Worm (Caenorhabditis elegans) whole organism, mixed stage, embryonic: ENCODE measurements around the gene F49H6.17.

Experiments
- M03D4.4 ChIP-seq: sonication (generic microtip); optimal IDR thresholded peaks from 2 replicates; lab custom pipeline; 2017; ENCODE audit warnings: mild to moderate bottlenecking, missing genetic modification characterization, missing compliant biosample characterization
- bed-3 ChIP-seq: fragments of 200-800 bp; sonication (Bioruptor generic); optimal IDR thresholded peaks from 3 replicates; lab custom pipeline; 2018; ENCODE audit warnings: mild to moderate bottlenecking, missing genetic modification characterization, moderate library complexity, missing compliant biosample characterization
- ceh-39 ChIP-seq: fragments of 150-350 bp; optimal IDR thresholded peaks from 2 replicates; lab custom pipeline; 2014; ENCODE audit warnings: missing biosample characterization, missing genetic modification characterization
- ces-1 ChIP-seq: fragments of 150-350 bp; optimal IDR thresholded peaks from 2 replicates; lab custom pipeline; 2014; ENCODE audit warnings: missing biosample characterization, missing genetic modification reagents, missing genetic modification characterization
- lin-13 ChIP-seq: fragments of 150-350 bp; optimal IDR thresholded peaks from 2 replicates; lab custom pipeline; 2014; ENCODE audit warnings: missing biosample characterization, missing genetic modification characterization
- mab-5 ChIP-seq: fragments of 150-350 bp; optimal IDR thresholded peaks from 2 replicates; lab custom pipeline; 2014; ENCODE audit warnings: missing biosample characterization, missing genetic modification characterization
- mls-2 ChIP-seq: sonication (generic microtip); optimal IDR thresholded peaks from 2 replicates; lab custom pipeline; 2016; ENCODE audit warnings: mild to moderate bottlenecking, missing genetic modification characterization, moderate library complexity, missing compliant biosample characterization
- nhr-12 ChIP-seq: fragments of 150-350 bp; optimal IDR thresholded peaks from 2 replicates; lab custom pipeline; 2014; ENCODE audit warnings: missing biosample characterization, missing genetic modification characterization
- nhr-237 ChIP-seq: fragments of 150-350 bp; optimal IDR thresholded peaks from 2 replicates; lab custom pipeline; 2014; ENCODE audit warnings: missing biosample characterization, missing genetic modification characterization
- unc-39 ChIP-seq: fragments of 150-350 bp; optimal IDR thresholded peaks from 2 replicates; lab custom pipeline; 2014; ENCODE audit warnings: missing biosample characterization, missing genetic modification characterization
- unc-62 ChIP-seq: fragments of 150-350 bp; optimal IDR thresholded peaks from 2 replicates; lab custom pipeline; 2014; ENCODE audit warnings: missing biosample characterization, missing genetic modification reagents, missing genetic modification characterization

DNA sequence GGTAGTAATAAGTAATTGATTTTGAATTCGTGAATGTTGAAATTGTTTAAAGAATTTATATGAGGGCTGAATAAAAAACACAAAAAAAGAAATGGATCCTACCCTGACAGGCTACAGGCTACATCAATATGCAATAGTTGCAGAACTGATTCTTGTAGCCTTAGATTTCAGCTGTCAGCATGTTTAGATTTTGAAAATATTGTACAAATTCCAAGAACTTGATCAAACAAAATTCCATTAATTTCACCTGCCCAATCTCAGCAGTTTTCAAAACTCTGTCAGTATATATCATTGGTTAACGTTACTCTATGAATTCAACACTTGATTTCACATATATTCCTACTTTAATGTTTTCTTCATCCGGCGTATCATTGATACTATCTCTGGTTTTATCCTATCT is 10.6 kb downstream of the F49H6.17 start:
- TF ChIP-seq lin-13 (tag; lab: Kevin White, UChicago) (no peak), M03D4.4 (tag; lab: Kevin White, UChicago) (no peak), ceh-39 (tag; lab: Kevin White, UChicago) (no peak), ces-1 (no peak), nhr-237 (tag; lab: Kevin White, UChicago) (no peak), unc-62 (no peak), unc-39 (tag; lab: Kevin White, UChicago) (no peak), mls-2 (tag; lab: Kevin White, UChicago) (no peak), mab-5 (tag; lab: Kevin White, UChicago) (no peak), bed-3 (GFP tag; lab: Kevin White, UChicago) (no peak), nhr-12 (tag; lab: Kevin White, UChicago) (no peak)
